Fruit fly (Drosophila melanogaster) whole organism, embryonic: ENCODE measurements around the gene CG10064.
A peak's percentile ranks its signal among the peaks of the same experiment; 100 is the strongest.

Experiments used
- Antp ChIP-seq: fragments of 200-800 bp; sonication (Bioruptor generic); optimal IDR thresholded peaks from 3 replicates; lab custom pipeline; 2016; ENCODE audit warnings: missing biosample characterization, missing genetic modification characterization
- C15 ChIP-seq: fragments of 200-800 bp; sonication (Bioruptor generic); IDR thresholded peaks from 3 replicates; pipeline ENCODE4 v1.3.6; 2022; ENCODE audit warnings: missing biosample characterization, missing genetic modification characterization
- CG10209 ChIP-seq: fragments of 200-800 bp; sonication (Bioruptor generic); optimal IDR thresholded peaks from 3 replicates; lab custom pipeline; 2017; ENCODE audit warnings: missing biosample characterization, mild to moderate bottlenecking, missing genetic modification characterization, missing genetic modification reagents
- CG10366 ChIP-seq: fragments of 200-800 bp; sonication (Bioruptor generic); IDR thresholded peaks from 2 replicates; pipeline ENCODE4 v1.3.6; 2022; ENCODE audit warnings: missing biosample characterization, missing genetic modification characterization
- CG10462 ChIP-seq: fragments of 200-800 bp; sonication (Bioruptor generic); optimal IDR thresholded peaks from 2 replicates; lab custom pipeline; 2016; ENCODE audit warnings: missing biosample characterization, missing genetic modification characterization
- CG11398 ChIP-seq: fragments of 200-800 bp; sonication (Bioruptor generic); optimal IDR thresholded peaks from 2 replicates; lab custom pipeline; 2016; ENCODE audit warnings: missing biosample characterization, missing genetic modification characterization
- CG12299 ChIP-seq: fragments of 200-800 bp; sonication (Bioruptor generic); optimal IDR thresholded peaks from 2 replicates; lab custom pipeline; 2018; ENCODE audit warnings: missing biosample characterization, mild to moderate bottlenecking, missing genetic modification characterization
- CG13296 ChIP-seq: fragments of 200-800 bp; sonication (Bioruptor generic); optimal IDR thresholded peaks from 3 replicates; lab custom pipeline; 2018; ENCODE audit warnings: missing biosample characterization, mild to moderate bottlenecking, missing genetic modification characterization
- CG14667 ChIP-seq: fragments of 200-800 bp; sonication (Bioruptor generic); IDR thresholded peaks from 2 replicates; pipeline ENCODE4 v1.3.6; 2022; ENCODE audit warnings: missing biosample characterization, missing genetic modification characterization
- CG1529 ChIP-seq: fragments of 200-800 bp; sonication (Bioruptor generic); optimal IDR thresholded peaks from 3 replicates; lab custom pipeline; 2018; ENCODE audit warnings: missing biosample characterization, missing genetic modification characterization
- CG1603 ChIP-seq: fragments of 200-800 bp; sonication (Bioruptor generic); optimal IDR thresholded peaks from 2 replicates; lab custom pipeline; 2019; ENCODE audit warnings: missing biosample characterization, mild to moderate bottlenecking, missing genetic modification characterization, moderate library complexity
- CG17612 ChIP-seq: fragments of 200-800 bp; sonication (Bioruptor generic); IDR thresholded peaks from 2 replicates; pipeline ENCODE4 v1.3.6; 2022; ENCODE audit warnings: missing biosample characterization, missing genetic modification characterization
- CG17829 ChIP-seq: fragments of 200-800 bp; optimal IDR thresholded peaks from 2 replicates; lab custom pipeline; 2019; ENCODE audit warnings: missing biosample characterization, mild to moderate bottlenecking, missing genetic modification characterization, moderate library complexity
- CG32532 ChIP-seq: fragments of 200-800 bp; sonication (Bioruptor generic); IDR thresholded peaks from 2 replicates; pipeline ENCODE4 v1.3.6; 2022; ENCODE audit warnings: missing biosample characterization, missing genetic modification characterization
- CG3407 ChIP-seq: fragments of 200-800 bp; sonication (Bioruptor generic); optimal IDR thresholded peaks from 2 replicates; lab custom pipeline; 2018; ENCODE audit warnings: missing biosample characterization, mild to moderate bottlenecking, missing genetic modification characterization
- CG6765 ChIP-seq: fragments of 200-800 bp; sonication (Bioruptor generic); optimal IDR thresholded peaks from 3 replicates; lab custom pipeline; 2017; ENCODE audit warnings: missing biosample characterization, mild to moderate bottlenecking, missing genetic modification characterization
- CG6854 ChIP-seq: fragments of 200-800 bp; sonication (Bioruptor generic); optimal IDR thresholded peaks from 3 replicates; lab custom pipeline; 2017; ENCODE audit warnings: missing biosample characterization, mild to moderate bottlenecking, missing genetic modification characterization
- CG7271 ChIP-seq: fragments of 200-800 bp; sonication (Bioruptor generic); optimal IDR thresholded peaks from 2 replicates; lab custom pipeline; 2018; ENCODE audit warnings: missing biosample characterization, mild to moderate bottlenecking, missing genetic modification characterization, moderate library complexity
- CG7556 ChIP-seq: fragments of 200-800 bp; sonication (Bioruptor generic); optimal IDR thresholded peaks from 2 replicates; lab custom pipeline; 2017; ENCODE audit warnings: missing biosample characterization, mild to moderate bottlenecking, missing genetic modification characterization
- CG7745 ChIP-seq: fragments of 200-800 bp; sonication (Bioruptor generic); optimal IDR thresholded peaks from 2 replicates; lab custom pipeline; 2018; ENCODE audit warnings: missing biosample characterization, mild to moderate bottlenecking, missing genetic modification characterization, moderate library complexity
- CG8924 ChIP-seq: fragments of 200-800 bp; optimal IDR thresholded peaks from 3 replicates; lab custom pipeline; 2019; ENCODE audit warnings: missing biosample characterization, mild to moderate bottlenecking, missing genetic modification characterization, moderate library complexity
- CG9727 ChIP-seq: fragments of 200-800 bp; sonication (Bioruptor generic); optimal IDR thresholded peaks from 3 replicates; lab custom pipeline; 2017; ENCODE audit warnings: missing biosample characterization, mild to moderate bottlenecking, missing genetic modification characterization
- CrebB ChIP-seq: fragments of 200-800 bp; sonication (Bioruptor generic); optimal IDR thresholded peaks from 3 replicates; lab custom pipeline; 2018; ENCODE audit warnings: missing biosample characterization, mild to moderate bottlenecking, missing genetic modification characterization
- E2f1 ChIP-seq: fragments of 200-800 bp; sonication (Bioruptor generic); IDR thresholded peaks from 2 replicates; pipeline ENCODE4 v1.3.6; 2022; ENCODE audit warnings: missing biosample characterization, missing genetic modification characterization
- HLHmδ ChIP-seq: fragments of 200-800 bp; sonication (Bioruptor generic); optimal IDR thresholded peaks from 2 replicates; lab custom pipeline; 2018; ENCODE audit warnings: missing biosample characterization, mild to moderate bottlenecking, missing genetic modification characterization, moderate library complexity
- Hr78 ChIP-seq, 2 experiments: fragments of 200-800 bp in 1 of 2; fragments of >200 bp in 1 of 2; sonication (Bioruptor generic) in 1 of 2; optimal IDR thresholded peaks; 2 replicates each; lab custom pipeline; 2017 to 2019; ENCODE audit warnings: missing biosample characterization in 2 of 2, missing genetic modification characterization in 2 of 2, mild to moderate bottlenecking in 1 of 2, moderate library complexity in 1 of 2
- Hsf ChIP-seq: fragments of 200-800 bp; sonication (Bioruptor generic); optimal IDR thresholded peaks from 3 replicates; lab custom pipeline; 2016; ENCODE audit warnings: missing biosample characterization, missing genetic modification characterization
- Lpt ChIP-seq: fragments of >200 bp; optimal IDR thresholded peaks from 2 replicates; lab custom pipeline; 2018; ENCODE audit warnings: missing biosample characterization, missing genetic modification characterization
- Meics ChIP-seq: fragments of 200-800 bp; sonication (Bioruptor generic); optimal IDR thresholded peaks from 2 replicates; lab custom pipeline; 2017; ENCODE audit warnings: missing biosample characterization, mild to moderate bottlenecking, missing genetic modification characterization
- Mes4 ChIP-seq: fragments of 200-800 bp; sonication (Bioruptor generic); optimal IDR thresholded peaks from 2 replicates; lab custom pipeline; 2016; ENCODE audit warnings: missing biosample characterization, missing genetic modification characterization
- Oaz ChIP-seq: fragments of 200-800 bp; sonication (Bioruptor generic); IDR thresholded peaks from 2 replicates; pipeline ENCODE4 v1.3.6; 2022; ENCODE audit warnings: missing biosample characterization, missing genetic modification characterization
- Sox102F ChIP-seq: fragments of 200-800 bp; sonication (Bioruptor generic); optimal IDR thresholded peaks from 2 replicates; lab custom pipeline; 2018; ENCODE audit warnings: missing biosample characterization, mild to moderate bottlenecking, missing genetic modification characterization, moderate library complexity
- Spps ChIP-seq: fragments of 200-800 bp; sonication (Bioruptor generic); optimal IDR thresholded peaks from 2 replicates; lab custom pipeline; 2018; ENCODE audit warnings: missing biosample characterization, mild to moderate bottlenecking, missing genetic modification characterization
- br ChIP-seq: fragments of >200 bp; optimal IDR thresholded peaks from 2 replicates; lab custom pipeline; 2017
- cas ChIP-seq: fragments of 200-800 bp; sonication (Bioruptor generic); IDR thresholded peaks from 2 replicates; pipeline ENCODE4 v1.3.6; 2022; ENCODE audit warnings: missing biosample characterization, missing genetic modification characterization
- corto ChIP-seq: fragments of 200-800 bp; sonication (Bioruptor generic); optimal IDR thresholded peaks from 2 replicates; lab custom pipeline; 2016; ENCODE audit warnings: missing biosample characterization, mild to moderate bottlenecking, missing genetic modification characterization, moderate library complexity
- fd64A ChIP-seq: fragments of 200-800 bp; sonication (Bioruptor generic); optimal IDR thresholded peaks from 3 replicates; lab custom pipeline; 2018; ENCODE audit warnings: missing biosample characterization, mild to moderate bottlenecking, missing genetic modification characterization
- fu2 ChIP-seq: fragments of 200-800 bp; sonication (Bioruptor generic); optimal IDR thresholded peaks from 2 replicates; lab custom pipeline; 2016; ENCODE audit warnings: missing biosample characterization, missing genetic modification characterization
- gt ChIP-seq: fragments of 200-800 bp; sonication (Bioruptor generic); IDR thresholded peaks from 2 replicates; pipeline ENCODE4 v1.3.6; 2022; ENCODE audit warnings: missing biosample characterization, missing genetic modification characterization
- ham ChIP-seq: fragments of 200-800 bp; sonication (Bioruptor generic); IDR thresholded peaks from 2 replicates; pipeline ENCODE4 v1.3.6; 2022; ENCODE audit warnings: missing biosample characterization, missing genetic modification characterization
- jing ChIP-seq: fragments of 200-800 bp; sonication (Bioruptor generic); optimal IDR thresholded peaks from 2 replicates; lab custom pipeline; 2018; ENCODE audit warnings: missing biosample characterization, mild to moderate bottlenecking, missing genetic modification characterization
- lola ChIP-seq, 3 experiments: fragments of >200 bp in 2 of 3; fragments of 200-800 bp in 1 of 3; sonication (Bioruptor generic) in 1 of 3; optimal IDR thresholded peaks; 2 replicates each; lab custom pipeline; 2017 to 2019; ENCODE audit warnings: missing biosample characterization in 3 of 3, missing genetic modification characterization in 3 of 3, mild to moderate bottlenecking in 1 of 3, moderate library complexity in 1 of 3
- luna ChIP-seq: fragments of 200-800 bp; sonication (Bioruptor generic); optimal IDR thresholded peaks from 2 replicates; lab custom pipeline; 2016; ENCODE audit warnings: missing biosample characterization, missing genetic modification characterization
- mam ChIP-seq: fragments of 200-800 bp; sonication (Bioruptor generic); optimal IDR thresholded peaks from 3 replicates; lab custom pipeline; 2016; ENCODE audit warnings: missing biosample characterization, missing genetic modification characterization
- pita ChIP-seq: fragments of 200-800 bp; sonication (Bioruptor generic); optimal IDR thresholded peaks from 2 replicates; lab custom pipeline; 2017; ENCODE audit warnings: missing biosample characterization, mild to moderate bottlenecking, missing genetic modification characterization
- sob ChIP-seq: fragments of 200-800 bp; sonication (Bioruptor generic); IDR thresholded peaks from 2 replicates; pipeline ENCODE4 v1.3.6; 2022; ENCODE audit warnings: missing biosample characterization, missing genetic modification characterization
- usp ChIP-seq: fragments of >200 bp; optimal IDR thresholded peaks from 2 replicates; lab custom pipeline; 2017; ENCODE audit warnings: missing biosample characterization, missing genetic modification characterization
- vnd ChIP-seq: fragments of 200-800 bp; sonication (Bioruptor generic); IDR thresholded peaks from 3 replicates; pipeline ENCODE4 v1.3.6; 2022; ENCODE audit warnings: missing biosample characterization, missing genetic modification characterization; ENCODE audit not compliant: partially characterized antibody
- wdn ChIP-seq: fragments of 200-800 bp; sonication (Bioruptor generic); IDR thresholded peaks from 2 replicates; pipeline ENCODE4 v1.3.6; 2022; ENCODE audit warnings: missing biosample characterization, missing genetic modification characterization
- z ChIP-seq: fragments of 200-800 bp; sonication (Bioruptor generic); IDR thresholded peaks from 3 replicates; pipeline ENCODE4 v1.3.6; 2022; ENCODE audit warnings: missing biosample characterization, missing genetic modification characterization
- zen2 ChIP-seq: fragments of 200-800 bp; sonication (Bioruptor generic); IDR thresholded peaks from 3 replicates; pipeline ENCODE4 v1.3.6; 2022; ENCODE audit warnings: missing biosample characterization, missing genetic modification characterization; ENCODE audit not compliant: partially characterized antibody

Gene CG10064

DNA sequence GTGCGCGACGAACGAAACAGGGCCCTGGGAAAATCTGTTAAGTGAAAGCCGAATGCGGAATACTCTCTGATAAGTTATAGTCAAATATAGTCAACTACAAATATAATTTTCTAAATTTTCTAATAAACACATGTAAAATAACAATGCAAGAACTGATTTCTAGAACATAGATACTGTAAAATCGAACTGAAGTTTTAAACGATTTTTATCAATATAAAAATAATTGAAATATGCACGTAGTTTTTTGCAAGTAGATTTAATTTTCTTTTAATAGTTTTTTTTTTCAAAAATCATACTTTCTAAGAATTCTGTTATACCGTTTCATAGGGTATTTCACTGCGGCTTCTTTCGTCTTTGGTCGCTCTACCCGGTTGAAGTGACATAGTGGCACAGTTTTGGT is 40.7 kb upstream of the CG10064 start (continued):
- peak in 1 of 3 experiments; percentile 88 for TF ChIP-seq lola (GFP tag; optimal IDR thresholded peaks at IDR 0.05; lab: Kevin White, UChicago)
- TF ChIP-seq z (GFP tag; lab: Robert Waterston, UW) = no peak
- TF ChIP-seq vnd (GFP tag; lab: Robert Waterston, UW) = no peak
- peak; percentile 87 for TF ChIP-seq CG10209 (GFP tag; lab: Kevin White, UChicago)
- peak; percentile 10 for TF ChIP-seq CG1603 (tag; lab: Kevin White, UChicago)
- peak; percentile 91 for TF ChIP-seq CG13296 (GFP tag; lab: Kevin White, UChicago)
- TF ChIP-seq gt (GFP tag; lab: Robert Waterston, UW) = peak; percentile 55; the same call in 1 of the 2 replicates
- no peak for TF ChIP-seq CG11398 (GFP tag; lab: Kevin White, UChicago)
- TF ChIP-seq CG7745 = no peak
- no peak for TF ChIP-seq corto
- no peak for TF ChIP-seq pita (GFP tag; lab: Kevin White, UChicago)
- peak; percentile 89 for TF ChIP-seq CG8924
- peak; percentile 65 for TF ChIP-seq CG17829
- peak; percentile 91 for TF ChIP-seq CG7556 (GFP tag; lab: Kevin White, UChicago)
- TF ChIP-seq Hr78 (GFP tag; optimal IDR thresholded peaks at IDR 0.05; lab: Kevin White, UChicago) = peak in 1 of 2 experiments; percentile 91
- TF ChIP-seq ham (GFP tag; lab: Robert Waterston, UW) = no peak
- TF ChIP-seq Spps (tag; lab: Kevin White, UChicago) = peak; percentile 69
- TF ChIP-seq CG32532 = peak; percentile 49; the same call in 1 of the 2 replicates
- no peak for TF ChIP-seq wdn (GFP tag; lab: Robert Waterston, UW)
- TF ChIP-seq Mes4 = peak; percentile 29
- TF ChIP-seq C15 = no peak
- peak; percentile 78 for TF ChIP-seq CG6765 (GFP tag; lab: Kevin White, UChicago)
- TF ChIP-seq Sox102F (GFP tag; lab: Kevin White, UChicago) = peak; percentile 95
- no peak for TF ChIP-seq CG7271
- TF ChIP-seq br (lab: Kevin White, UChicago) = no peak
- TF ChIP-seq cas (GFP tag; lab: Robert Waterston, UW) = 0 out of 2 replicates have a peak, but pooled peaks have one; percentile 17
- peak; percentile 59 for TF ChIP-seq CG10366 (GFP tag; lab: Robert Waterston, UW)
- no peak for TF ChIP-seq Lpt
- peak; percentile 71 for TF ChIP-seq Hsf (GFP tag; lab: Kevin White, UChicago)
- peak; percentile 76 for TF ChIP-seq CG9727
- peak; percentile 25 for TF ChIP-seq CrebB (tag; lab: Kevin White, UChicago)
- TF ChIP-seq Antp (GFP tag; lab: Kevin White, UChicago) = no peak
- peak; percentile 23 for TF ChIP-seq CG12299 (tag; lab: Kevin White, UChicago)
- TF ChIP-seq mam (GFP tag; lab: Kevin White, UChicago) = peak; percentile 69
- no peak for TF ChIP-seq CG17612 (GFP tag; lab: Robert Waterston, UW)
- TF ChIP-seq CG14667 (GFP tag; lab: Robert Waterston, UW) = peak; percentile 43
- TF ChIP-seq CG6854 = peak; percentile 78
- TF ChIP-seq E2f1 (GFP tag; lab: Robert Waterston, UW) = peak; percentile 68
- TF ChIP-seq zen2 = no peak
- TF ChIP-seq Meics (GFP tag; lab: Kevin White, UChicago) = peak; percentile 87
- peak; percentile 87 for TF ChIP-seq CG1529 (GFP tag; lab: Kevin White, UChicago)
- peak; percentile 70 for TF ChIP-seq sob (GFP tag; lab: Robert Waterston, UW)
- TF ChIP-seq Oaz (GFP tag; lab: Robert Waterston, UW) = peak; percentile 61
- peak; percentile 36 for TF ChIP-seq jing (GFP tag; lab: Kevin White, UChicago)
- TF ChIP-seq usp (GFP tag; lab: Kevin White, UChicago) = no peak
- TF ChIP-seq HLHmδ = no peak
- no peak for TF ChIP-seq luna
- TF ChIP-seq fd64A = no peak
- TF ChIP-seq CG10462 (GFP tag; lab: Kevin White, UChicago) = peak; percentile 75
- peak; percentile 13 for TF ChIP-seq fu2 (GFP tag; lab: Kevin White, UChicago)
- peak; percentile 55 for TF ChIP-seq CG3407 (GFP tag; lab: Kevin White, UChicago)
